Fruit fly (Drosophila melanogaster): ENCODE measurements around the gene CG43348.

The CG43348 gene

DNA sequence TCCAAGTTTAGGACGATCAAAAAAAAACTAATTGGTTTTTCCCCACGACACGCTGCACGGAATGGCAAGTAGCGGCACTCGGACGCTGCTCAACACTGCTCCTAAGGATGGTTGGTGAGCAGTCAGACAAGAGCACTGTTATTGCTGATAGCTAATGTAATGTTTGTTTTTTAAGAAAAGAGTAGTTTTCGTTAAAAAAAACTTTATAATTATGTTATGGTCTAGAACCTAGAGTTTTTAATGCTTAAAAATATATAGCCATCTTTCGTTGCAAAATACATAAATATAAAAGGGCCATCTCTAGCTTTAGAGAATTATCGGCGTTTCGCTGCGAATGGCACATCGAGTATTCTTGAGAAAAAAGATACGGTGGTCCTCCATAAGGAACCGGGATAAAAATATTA lies 26.5 kb upstream of the CG43348 start, which contains the start of the genes Charon and CG4887 (continued):
- TF ChIP-seq Dfd (GFP tag; optimal IDR thresholded peaks at IDR 0.05) = no peak
- no peak for TF ChIP-seq dsf (GFP tag; optimal IDR thresholded peaks at IDR 0.05; ENCODE audit: borderline replicate concordance)
- TF ChIP-seq Hr78 (GFP tag; optimal IDR thresholded peaks at IDR 0.05) = no peak
- TF ChIP-seq dmrt93B (GFP tag; optimal IDR thresholded peaks at IDR 0.05) = no peak
- peak; percentile 84 for TF ChIP-seq Sp1 (GFP tag; optimal IDR thresholded peaks at IDR 0.05)
- TF ChIP-seq brk (GFP tag; optimal IDR thresholded peaks at IDR 0.05) = no peak
- TF ChIP-seq Rel (GFP tag; optimal IDR thresholded peaks at IDR 0.05) = no peak
- peak; percentile 100 for TF ChIP-seq Rel (tag; optimal IDR thresholded peaks at IDR 0.05)
- peak; percentile 73 for TF ChIP-seq CG9705 (GFP tag; optimal IDR thresholded peaks at IDR 0.05)
- TF ChIP-seq fru (GFP tag; optimal IDR thresholded peaks at IDR 0.05) = no peak
- no peak for TF ChIP-seq pan (optimal IDR thresholded peaks at IDR 0.05)
- TF ChIP-seq sv (GFP tag; optimal IDR thresholded peaks at IDR 0.05) = peak; percentile 85
- peak; percentile 90 for TF ChIP-seq rgr (GFP tag; optimal IDR thresholded peaks at IDR 0.05)
- peak; percentile 48 for TF ChIP-seq Mio (GFP tag; optimal IDR thresholded peaks at IDR 0.05)

DNA sequence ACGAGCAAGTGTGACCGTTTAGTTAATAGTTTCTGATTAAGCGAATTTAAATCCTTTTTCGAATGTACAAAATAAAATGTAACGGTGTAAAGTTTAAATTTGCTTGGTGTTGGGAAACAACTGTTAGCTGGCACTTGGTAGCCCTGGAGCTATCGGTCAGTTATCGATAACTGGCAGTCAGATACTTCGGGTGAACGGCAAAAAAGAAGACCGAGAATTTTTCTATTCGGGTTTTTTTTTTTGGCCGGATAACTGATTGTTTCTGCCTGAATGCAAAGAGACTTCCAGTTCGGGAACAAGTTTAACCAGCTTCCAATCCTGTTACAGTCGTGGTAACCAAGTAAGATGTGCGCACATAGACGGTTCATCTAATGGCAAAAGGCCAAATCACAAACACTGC lies 21.7 kb upstream of the CG43348 start, which contains the start of gene CG4896:
Gene CG4896, plus strand, starts transcription at position 169 of the 400 bp plus-strand sequence.
- no peak for TF ChIP-seq Rel (GFP tag; optimal IDR thresholded peaks at IDR 0.05)
- TF ChIP-seq Rel (tag; optimal IDR thresholded peaks at IDR 0.05) = peak; percentile 86
- no peak for TF ChIP-seq rgr (GFP tag; optimal IDR thresholded peaks at IDR 0.05)
- TF ChIP-seq Hr83 (GFP tag; optimal IDR thresholded peaks at IDR 0.05; ENCODE audit: poor library complexity, severe bottlenecking) = peak; percentile 36

DNA sequence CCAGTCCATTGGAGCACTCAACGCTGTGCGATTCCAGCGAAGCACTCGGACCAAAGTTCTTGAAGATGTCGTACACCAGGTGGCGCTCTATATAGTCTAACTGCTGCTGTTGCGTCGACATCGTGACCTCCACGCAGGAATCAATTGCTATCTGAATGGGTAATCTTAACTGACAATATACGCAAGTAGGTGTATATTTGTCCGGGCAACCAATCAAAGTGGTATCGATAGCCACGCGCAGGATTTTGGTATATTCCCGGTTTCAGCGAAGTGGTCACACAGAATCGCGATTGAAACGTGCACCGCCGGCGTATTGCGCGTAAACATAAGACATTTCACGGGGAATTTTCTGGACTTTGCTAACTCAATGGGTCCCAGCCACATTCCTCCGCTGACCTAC lies 15.4 kb upstream of the CG43348 start, which contains the start of the genes CG5126 and Tgt:
Gene CG5126, minus strand, starts transcription at position 222 of the 400 bp plus-strand sequence.
Gene Tgt, plus strand, starts transcription at position 267 of the 400 bp plus-strand sequence.
- TF ChIP-seq fru (GFP tag; optimal IDR thresholded peaks at IDR 0.05) = no peak
- no peak for TF ChIP-seq Rel (GFP tag; optimal IDR thresholded peaks at IDR 0.05)
- TF ChIP-seq Rel (tag; optimal IDR thresholded peaks at IDR 0.05) = peak; percentile 81

DNA sequence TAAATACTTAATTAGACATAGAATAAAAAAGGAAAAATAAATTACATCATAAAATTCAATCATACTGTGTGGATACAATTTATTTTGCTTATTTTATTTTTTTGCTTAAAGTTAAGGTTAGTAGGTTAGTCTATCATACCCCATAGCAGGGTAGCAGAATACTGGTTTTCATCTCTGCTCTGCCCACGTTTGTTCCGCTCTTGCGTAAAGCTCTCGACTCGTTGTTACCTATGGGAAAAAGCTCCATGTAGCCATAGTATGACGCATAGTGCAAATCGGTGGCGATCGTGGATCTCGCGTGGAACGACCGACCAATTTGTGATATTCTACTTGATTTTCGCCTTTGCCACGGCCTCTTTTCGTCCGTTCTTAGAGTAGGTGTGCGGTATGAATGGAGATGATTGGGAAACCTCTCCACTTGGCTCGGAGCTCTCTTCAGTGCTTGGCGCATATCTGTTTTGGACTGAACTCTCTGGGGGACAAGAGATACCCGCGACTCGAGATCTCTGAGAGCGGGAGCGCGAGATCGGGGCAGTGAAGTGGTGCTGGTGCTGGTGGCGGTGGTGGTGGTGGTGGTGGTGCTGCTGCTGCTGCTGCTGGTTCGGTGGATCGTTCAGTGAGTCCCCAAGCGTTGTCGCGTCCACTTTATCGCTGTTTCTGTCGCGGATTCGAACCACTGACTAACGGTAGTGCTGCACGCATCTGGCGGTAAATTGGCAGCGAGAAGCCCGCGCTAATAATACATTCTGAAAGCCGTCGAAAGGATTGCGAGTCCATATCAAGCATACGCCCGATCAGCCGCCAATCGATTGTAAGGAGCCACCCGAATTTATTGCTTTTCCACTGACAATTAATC lies 13.3 kb upstream of the CG43348 start, which contains the start of gene CG5001:
Gene CG5001, plus strand, starts transcription at position 116 of the 856 bp plus-strand sequence.
- TF ChIP-seq Mio (GFP tag; optimal IDR thresholded peaks at IDR 0.05) = no peak
- TF ChIP-seq Hr78 (GFP tag; optimal IDR thresholded peaks at IDR 0.05) = no peak
- peak in 1 of 2 experiments; percentile 94 for TF ChIP-seq dl (GFP tag; optimal IDR thresholded peaks at IDR 0.05; ENCODE audit: insufficient read depth in 1 of 2, partially characterized antibody in 2 of 2)
- TF ChIP-seq br (GFP tag; optimal IDR thresholded peaks at IDR 0.05) = no peak
- TF ChIP-seq sv (GFP tag; optimal IDR thresholded peaks at IDR 0.05) = peak; percentile 64
- peak in 1 of 2 experiments; percentile 79 for TF ChIP-seq foxo (GFP tag; optimal IDR thresholded peaks at IDR 0.05)
- no peak for TF ChIP-seq Vsx2 (GFP tag; optimal IDR thresholded peaks at IDR 0.05; ENCODE audit: partially characterized antibody)
- TF ChIP-seq rgr (GFP tag; optimal IDR thresholded peaks at IDR 0.05) = peak; percentile 75
- no peak for TF ChIP-seq Hnf4 (GFP tag; optimal IDR thresholded peaks at IDR 0.05)
- TF ChIP-seq Hr83 (GFP tag; optimal IDR thresholded peaks at IDR 0.05; ENCODE audit: poor library complexity, severe bottlenecking) = peak; percentile 58
- peak; percentile 80 for TF ChIP-seq h (GFP tag; optimal IDR thresholded peaks at IDR 0.05)
- peak; percentile 14 for TF ChIP-seq fru (GFP tag; optimal IDR thresholded peaks at IDR 0.05)
- peak; percentile 62 for TF ChIP-seq Sp1 (GFP tag; optimal IDR thresholded peaks at IDR 0.05)
- peak; percentile 95 for TF ChIP-seq Dif (GFP tag; optimal IDR thresholded peaks at IDR 0.05; ENCODE audit: partially characterized antibody)
- TF ChIP-seq dsf (GFP tag; optimal IDR thresholded peaks at IDR 0.05; ENCODE audit: borderline replicate concordance) = no peak
- TF ChIP-seq jim (GFP tag; optimal IDR thresholded peaks at IDR 0.05) = no peak
- no peak for TF ChIP-seq Abd-B (GFP tag; optimal IDR thresholded peaks at IDR 0.05)
- no peak for TF ChIP-seq CrebA (GFP tag; optimal IDR thresholded peaks at IDR 0.05; ENCODE audit: borderline replicate concordance)
- no peak for TF ChIP-seq brk (GFP tag; optimal IDR thresholded peaks at IDR 0.05)
- TF ChIP-seq Myc (optimal IDR thresholded peaks at IDR 0.05) = no peak
- no peak for TF ChIP-seq Jra (GFP tag; optimal IDR thresholded peaks at IDR 0.05)
- TF ChIP-seq pan (optimal IDR thresholded peaks at IDR 0.05) = no peak
- TF ChIP-seq GATAd (GFP tag; optimal IDR thresholded peaks at IDR 0.05) = no peak
- TF ChIP-seq CG32264 (GFP tag; optimal IDR thresholded peaks at IDR 0.05) = peak; percentile 38
- TF ChIP-seq ey (GFP tag; optimal IDR thresholded peaks at IDR 0.05) = peak; percentile 62
- no peak for TF ChIP-seq N (GFP tag; optimal IDR thresholded peaks at IDR 0.05)
- no peak for TF ChIP-seq dmrt93B (GFP tag; optimal IDR thresholded peaks at IDR 0.05)
- TF ChIP-seq Rel (GFP tag; optimal IDR thresholded peaks at IDR 0.05) = no peak
- TF ChIP-seq Rel (tag; optimal IDR thresholded peaks at IDR 0.05) = peak; percentile 78
- peak; percentile 83 for TF ChIP-seq HLH106 (tag; optimal IDR thresholded peaks at IDR 0.05)
- no peak for TF ChIP-seq tai (GFP tag; optimal IDR thresholded peaks at IDR 0.05)
- TF ChIP-seq woc (GFP tag; optimal IDR thresholded peaks at IDR 0.05) = no peak
- no peak for TF ChIP-seq usp (GFP tag; optimal IDR thresholded peaks at IDR 0.05)
- TF ChIP-seq sage (GFP tag; optimal IDR thresholded peaks at IDR 0.05) = no peak
- TF ChIP-seq lola (GFP tag; optimal IDR thresholded peaks at IDR 0.05) = no peak
- peak; percentile 60 for TF ChIP-seq CG9705 (GFP tag; optimal IDR thresholded peaks at IDR 0.05)
- peak; percentile 75 for TF ChIP-seq OdsH (GFP tag; optimal IDR thresholded peaks at IDR 0.05)
- no peak for TF ChIP-seq Dfd (GFP tag; optimal IDR thresholded peaks at IDR 0.05)
- peak; percentile 79 for TF ChIP-seq psq (GFP tag; optimal IDR thresholded peaks at IDR 0.05)

Measured in whole organism, wandering third instar larva.